Fruit fly (Drosophila melanogaster) whole organism, embryonic: ENCODE measurements around the gene aln.

Experiments used
- Ada2b ChIP-seq: fragments of 200-800 bp; sonication (Bioruptor generic); IDR thresholded peaks from 2 replicates; pipeline ENCODE4 v1.3.6; 2022; ENCODE audit warnings: missing biosample characterization, missing genetic modification characterization
- Blimp-1 ChIP-seq: fragments of 200-800 bp; sonication (Bioruptor generic); optimal IDR thresholded peaks from 3 replicates; lab custom pipeline; 2018; ENCODE audit warnings: missing biosample characterization, missing genetic modification characterization, mild to moderate bottlenecking, moderate library complexity, missing genetic modification reagents
- CG11247 ChIP-seq: fragments of 200-800 bp; sonication (Bioruptor generic); IDR thresholded peaks from 2 replicates; pipeline ENCODE4 v1.3.6; 2022; ENCODE audit warnings: missing biosample characterization, missing genetic modification characterization
- CG15269 ChIP-seq: fragments of 200-800 bp; sonication (Bioruptor generic); optimal IDR thresholded peaks from 2 replicates; lab custom pipeline; 2018; ENCODE audit warnings: missing biosample characterization, mild to moderate bottlenecking, missing genetic modification characterization, moderate library complexity
- CG1529 ChIP-seq: fragments of 200-800 bp; sonication (Bioruptor generic); optimal IDR thresholded peaks from 3 replicates; lab custom pipeline; 2018; ENCODE audit warnings: missing biosample characterization, missing genetic modification characterization
- CG15601 ChIP-seq: fragments of 200-800 bp; sonication (Bioruptor generic); optimal IDR thresholded peaks from 3 replicates; lab custom pipeline; 2019; ENCODE audit warnings: missing biosample characterization, mild to moderate bottlenecking, missing genetic modification characterization, moderate library complexity
- CG16813 ChIP-seq: fragments of 200-800 bp; sonication (Bioruptor generic); IDR thresholded peaks from 3 replicates; pipeline ENCODE4 v1.3.6; 2022; ENCODE audit warnings: missing biosample characterization, missing genetic modification characterization; ENCODE audit not compliant: partially characterized antibody
- CG17802 ChIP-seq: fragments of 200-800 bp; sonication (Bioruptor generic); optimal IDR thresholded peaks from 2 replicates; lab custom pipeline; 2018; ENCODE audit warnings: missing biosample characterization, mild to moderate bottlenecking, missing genetic modification characterization, moderate library complexity
- CG18262 ChIP-seq: fragments of 200-800 bp; optimal IDR thresholded peaks from 3 replicates; lab custom pipeline; 2019; ENCODE audit warnings: missing biosample characterization, mild to moderate bottlenecking, missing genetic modification characterization, moderate library complexity
- CG18476 ChIP-seq: fragments of 200-800 bp; sonication (Bioruptor generic); optimal IDR thresholded peaks from 2 replicates; lab custom pipeline; 2016; ENCODE audit warnings: missing biosample characterization, mild to moderate bottlenecking, missing genetic modification characterization
- CG18599 ChIP-seq: fragments of 200-800 bp; sonication (Bioruptor generic); optimal IDR thresholded peaks from 3 replicates; lab custom pipeline; 2017; ENCODE audit warnings: missing biosample characterization, missing genetic modification characterization, mild to moderate bottlenecking, moderate library complexity, missing genetic modification reagents
- CG31365 ChIP-seq: fragments of 200-800 bp; sonication (Bioruptor generic); optimal IDR thresholded peaks from 2 replicates; lab custom pipeline; 2018; ENCODE audit warnings: missing biosample characterization, mild to moderate bottlenecking, missing genetic modification characterization
- CG3281 ChIP-seq: fragments of 200-800 bp; sonication (Bioruptor generic); optimal IDR thresholded peaks from 3 replicates; lab custom pipeline; 2017; ENCODE audit warnings: missing biosample characterization, mild to moderate bottlenecking, missing genetic modification characterization
- CG33213 ChIP-seq: fragments of 200-800 bp; sonication (Bioruptor generic); optimal IDR thresholded peaks from 3 replicates; lab custom pipeline; 2016; ENCODE audit warnings: missing biosample characterization, missing genetic modification characterization
- CG3847 ChIP-seq: fragments of 200-800 bp; sonication (Bioruptor generic); IDR thresholded peaks from 2 replicates; pipeline ENCODE4 v1.3.6; 2022; ENCODE audit warnings: missing biosample characterization, missing genetic modification characterization
- CG4424 ChIP-seq: fragments of 200-800 bp; sonication (Bioruptor generic); optimal IDR thresholded peaks from 3 replicates; lab custom pipeline; 2016; ENCODE audit warnings: missing biosample characterization, missing genetic modification characterization
- CG4854 ChIP-seq: fragments of 200-800 bp; sonication (Bioruptor generic); optimal IDR thresholded peaks from 2 replicates; lab custom pipeline; 2016; ENCODE audit warnings: missing biosample characterization, missing genetic modification characterization, inconsistent platforms
- CG6654 ChIP-seq: fragments of 200-800 bp; sonication (Bioruptor generic); optimal IDR thresholded peaks from 2 replicates; lab custom pipeline; 2017; ENCODE audit warnings: missing biosample characterization, mild to moderate bottlenecking, missing genetic modification characterization
- CG7357 ChIP-seq: fragments of 200-800 bp; sonication (Bioruptor generic); IDR thresholded peaks from 3 replicates; pipeline ENCODE4 v1.3.6; 2022; ENCODE audit warnings: missing biosample characterization, missing genetic modification characterization
- CG9437 ChIP-seq: fragments of 200-800 bp; sonication (Bioruptor generic); optimal IDR thresholded peaks from 2 replicates; lab custom pipeline; 2018; ENCODE audit warnings: missing biosample characterization, mild to moderate bottlenecking, missing genetic modification characterization
- CG9876 ChIP-seq: fragments of 200-800 bp; sonication (Bioruptor generic); optimal IDR thresholded peaks from 2 replicates; lab custom pipeline; 2016; ENCODE audit warnings: missing biosample characterization, missing genetic modification characterization
- CTCF ChIP-seq: fragments of 200-800 bp; sonication (Bioruptor generic); optimal IDR thresholded peaks from 2 replicates; lab custom pipeline; 2017; ENCODE audit warnings: missing biosample characterization, mild to moderate bottlenecking, missing genetic modification characterization, moderate library complexity
- Dll ChIP-seq: fragments of 200-800 bp; sonication (Bioruptor generic); IDR thresholded peaks from 4 replicates; pipeline ENCODE4 v1.3.6; 2022; ENCODE audit warnings: missing biosample characterization, missing genetic modification characterization; ENCODE audit not compliant: partially characterized antibody
- Gsc ChIP-seq: fragments of 200-800 bp; sonication (Bioruptor generic); IDR thresholded peaks from 2 replicates; pipeline ENCODE4 v1.3.6; 2022; ENCODE audit warnings: missing biosample characterization, missing genetic modification characterization
- HHEX ChIP-seq: fragments of 200-800 bp; sonication (Bioruptor generic); optimal IDR thresholded peaks from 3 replicates; lab custom pipeline; 2017; ENCODE audit warnings: missing biosample characterization, mild to moderate bottlenecking, missing genetic modification characterization, missing genetic modification reagents
- Hey ChIP-seq: fragments of 200-800 bp; sonication (Bioruptor generic); optimal IDR thresholded peaks from 3 replicates; lab custom pipeline; 2018; ENCODE audit warnings: missing biosample characterization, mild to moderate bottlenecking, missing genetic modification characterization
- Hmx ChIP-seq: fragments of 200-800 bp; sonication (Bioruptor generic); optimal IDR thresholded peaks from 2 replicates; lab custom pipeline; 2016; ENCODE audit warnings: missing biosample characterization, missing genetic modification characterization
- Lhr ChIP-seq: fragments of 200-800 bp; sonication (Bioruptor generic); optimal IDR thresholded peaks from 3 replicates; lab custom pipeline; 2017; ENCODE audit warnings: mild to moderate bottlenecking, missing biosample characterization, missing genetic modification reagents, missing genetic modification characterization
- MBD-R2 ChIP-seq: fragments of 200-800 bp; sonication (Bioruptor generic); IDR thresholded peaks from 2 replicates; pipeline ENCODE4 v1.3.6; 2022; ENCODE audit warnings: missing biosample characterization, missing genetic modification characterization
- MESR4 ChIP-seq: fragments of 200-800 bp; sonication (Bioruptor generic); optimal IDR thresholded peaks from 2 replicates; lab custom pipeline; 2018; ENCODE audit warnings: missing biosample characterization, mild to moderate bottlenecking, missing genetic modification characterization, moderate library complexity
- Max ChIP-seq: fragments of 200-800 bp; sonication (Bioruptor generic); optimal IDR thresholded peaks from 2 replicates; lab custom pipeline; 2016; ENCODE audit warnings: missing biosample characterization, mild to moderate bottlenecking, missing genetic modification characterization
- NfI ChIP-seq: fragments of 200-800 bp; sonication (Bioruptor generic); optimal IDR thresholded peaks from 3 replicates; lab custom pipeline; 2018; ENCODE audit warnings: missing biosample characterization, mild to moderate bottlenecking, missing genetic modification characterization, moderate library complexity
- Side ChIP-seq: fragments of 200-800 bp; sonication (Bioruptor generic); optimal IDR thresholded peaks from 2 replicates; lab custom pipeline; 2016; ENCODE audit warnings: missing biosample characterization, missing genetic modification characterization
- Sox102F ChIP-seq: fragments of 200-800 bp; sonication (Bioruptor generic); optimal IDR thresholded peaks from 2 replicates; lab custom pipeline; 2018; ENCODE audit warnings: missing biosample characterization, mild to moderate bottlenecking, missing genetic modification characterization, moderate library complexity
- Vsx1 ChIP-seq: fragments of 200-800 bp; sonication (Bioruptor generic); optimal IDR thresholded peaks from 2 replicates; lab custom pipeline; 2017; ENCODE audit warnings: missing biosample characterization, mild to moderate bottlenecking, missing genetic modification characterization, missing genetic modification reagents
- ara ChIP-seq: fragments of 200-800 bp; sonication (Bioruptor generic); IDR thresholded peaks from 2 replicates; pipeline ENCODE4 v1.3.6; 2022; ENCODE audit warnings: missing biosample characterization, missing genetic modification characterization
- ase ChIP-seq: fragments of 200-800 bp; sonication (Bioruptor generic); IDR thresholded peaks from 3 replicates; pipeline ENCODE4 v1.3.6; 2022; ENCODE audit warnings: missing biosample characterization, missing genetic modification characterization
- bbx ChIP-seq: fragments of 200-800 bp; sonication (Bioruptor generic); IDR thresholded peaks from 2 replicates; pipeline ENCODE4 v1.3.6; 2022; ENCODE audit warnings: missing biosample characterization, missing genetic modification characterization; ENCODE audit not compliant: partially characterized antibody
- bcd ChIP-seq: fragments of 200-800 bp; sonication (Bioruptor generic); optimal IDR thresholded peaks from 2 replicates; lab custom pipeline; 2017; ENCODE audit warnings: missing biosample characterization, mild to moderate bottlenecking, missing genetic modification characterization
- dimm ChIP-seq: fragments of 200-800 bp; sonication (Bioruptor generic); IDR thresholded peaks from 2 replicates; pipeline ENCODE4 v1.3.6; 2022; ENCODE audit warnings: missing biosample characterization, missing genetic modification characterization
- esg ChIP-seq: fragments of 200-800 bp; sonication (Bioruptor generic); conservative IDR thresholded peaks from 2 replicates; pipeline ENCODE4 v1.3.6; 2022; ENCODE audit warnings: missing biosample characterization, missing genetic modification characterization
- h ChIP-seq: fragments of >200 bp; optimal IDR thresholded peaks from 2 replicates; lab custom pipeline; 2017
- hth ChIP-seq: fragments of >200 bp; optimal IDR thresholded peaks from 2 replicates; lab custom pipeline; 2017; ENCODE audit warnings: inconsistent platforms
- kay ChIP-seq: fragments of 200-800 bp; sonication (Bioruptor generic); optimal IDR thresholded peaks from 2 replicates; lab custom pipeline; 2016; ENCODE audit warnings: missing biosample characterization, missing genetic modification characterization
- klu ChIP-seq: fragments of 200-800 bp; sonication (Bioruptor generic); IDR thresholded peaks from 2 replicates; pipeline ENCODE4 v1.3.6; 2022; ENCODE audit warnings: missing biosample characterization, missing genetic modification characterization
- mld ChIP-seq: fragments of 200-800 bp; sonication (Bioruptor generic); IDR thresholded peaks from 3 replicates; pipeline ENCODE4 v1.3.6; 2022; ENCODE audit warnings: missing biosample characterization, missing genetic modification characterization; ENCODE audit not compliant: partially characterized antibody
- nerfin-2 ChIP-seq: fragments of 200-800 bp; sonication (Bioruptor generic); IDR thresholded peaks from 2 replicates; pipeline ENCODE4 v1.3.6; 2022; ENCODE audit warnings: missing biosample characterization, missing genetic modification characterization; ENCODE audit not compliant: partially characterized antibody
- schlank ChIP-seq: fragments of 200-800 bp; sonication (Bioruptor generic); optimal IDR thresholded peaks from 2 replicates; lab custom pipeline; 2018; ENCODE audit warnings: missing biosample characterization, mild to moderate bottlenecking, missing genetic modification characterization
- sens ChIP-seq: fragments of 200-800 bp; sonication (Bioruptor generic); peaks from one replicate; lab custom pipeline; 2016; ENCODE audit warnings: missing biosample characterization, missing genetic modification characterization
- sr ChIP-seq: fragments of 200-800 bp; sonication (Bioruptor generic); IDR thresholded peaks from 3 replicates; pipeline ENCODE4 v1.3.6; 2022; ENCODE audit warnings: missing biosample characterization, missing genetic modification characterization
- tap ChIP-seq: fragments of 200-800 bp; optimal IDR thresholded peaks from 3 replicates; lab custom pipeline; 2019; ENCODE audit warnings: missing biosample characterization, mild to moderate bottlenecking, missing genetic modification characterization, moderate library complexity
- wek ChIP-seq: fragments of 200-800 bp; sonication (Bioruptor generic); optimal IDR thresholded peaks from 3 replicates; lab custom pipeline; 2018; ENCODE audit warnings: missing biosample characterization, mild to moderate bottlenecking, missing genetic modification characterization, moderate library complexity

aln gene

dm6 chr3L:1034887-1035260 is 41.1 kb downstream of the aln start (continued):
- TF ChIP-seq Ada2b (GFP tag; lab: Robert Waterston, UW) = no peak
- TF ChIP-seq Max (GFP tag; lab: Kevin White, UChicago) = no peak
- no peak for TF ChIP-seq kay
- TF ChIP-seq dimm (GFP tag; lab: Robert Waterston, UW) = no peak
- peak; percentile 26 for TF ChIP-seq CG33213 (GFP tag; lab: Kevin White, UChicago)
- TF ChIP-seq bcd = peak; percentile 64
- peak; percentile 26 for TF ChIP-seq CG15601 (tag; lab: Kevin White, UChicago)
- TF ChIP-seq nerfin-2 = peak; percentile 82
- no peak for TF ChIP-seq ara (GFP tag; lab: Robert Waterston, UW)
- TF ChIP-seq Sox102F (GFP tag; lab: Kevin White, UChicago) = no peak
- TF ChIP-seq esg = no peak
- peak; percentile 85 for TF ChIP-seq Vsx1 (GFP tag; lab: Kevin White, UChicago)
- TF ChIP-seq Side (GFP tag; lab: Kevin White, UChicago) = no peak
- TF ChIP-seq hth (lab: Kevin White, UChicago) = no peak
- TF ChIP-seq CG1529 (GFP tag; lab: Kevin White, UChicago) = no peak
- peak; percentile 76 for TF ChIP-seq NfI (GFP tag; lab: Kevin White, UChicago)
- TF ChIP-seq HHEX (GFP tag; lab: Kevin White, UChicago) = peak; percentile 32
- peak; percentile 72 for TF ChIP-seq mld (GFP tag; lab: Robert Waterston, UW)
- TF ChIP-seq sens (GFP tag; lab: Kevin White, UChicago) = peak; percentile 65
- no peak for TF ChIP-seq CG4854 (GFP tag; lab: Kevin White, UChicago)
- no peak for TF ChIP-seq sr
- TF ChIP-seq CG15269 (tag; lab: Kevin White, UChicago) = peak; percentile 45
- peak; percentile 53; the same call in 1 of the 2 replicates for TF ChIP-seq CG11247
- peak; percentile 63 for TF ChIP-seq CG3847
- TF ChIP-seq CG31365 = peak; percentile 26
- peak; percentile 22 for TF ChIP-seq CG17802
- TF ChIP-seq CTCF (GFP tag; lab: Kevin White, UChicago) = no peak
- no peak for TF ChIP-seq Hmx
- no peak for TF ChIP-seq Hey
- peak; percentile 84 for TF ChIP-seq CG16813
- TF ChIP-seq MESR4 = no peak
- no peak for TF ChIP-seq CG7357
- peak; percentile 44 for TF ChIP-seq CG4424
- peak; percentile 11 for TF ChIP-seq CG9437 (GFP tag; lab: Kevin White, UChicago)
- no peak for TF ChIP-seq Gsc (GFP tag; lab: Robert Waterston, UW)
- TF ChIP-seq ase (GFP tag; lab: Robert Waterston, UW) = no peak
- TF ChIP-seq CG18262 (tag; lab: Kevin White, UChicago) = peak; percentile 21
- TF ChIP-seq h = no peak
- TF ChIP-seq tap (tag; lab: Kevin White, UChicago) = peak; percentile 27
- TF ChIP-seq Dll = peak; percentile 96
- TF ChIP-seq klu (GFP tag; lab: Robert Waterston, UW) = 0 out of 2 replicates have a peak, but pooled peaks have one; percentile 36
- peak; percentile 46 for TF ChIP-seq Lhr (GFP tag; lab: Kevin White, UChicago)
- TF ChIP-seq CG18476 (GFP tag; lab: Kevin White, UChicago) = no peak
- peak; percentile 69 for TF ChIP-seq bbx (GFP tag; lab: Robert Waterston, UW)
- TF ChIP-seq wek = no peak
- peak; percentile 18 for TF ChIP-seq Blimp-1 (GFP tag; lab: Kevin White, UChicago)
- peak; percentile 19 for TF ChIP-seq schlank (tag; lab: Kevin White, UChicago)
- TF ChIP-seq CG18599 (GFP tag; lab: Kevin White, UChicago) = no peak
- peak; percentile 91 for TF ChIP-seq MBD-R2 (GFP tag; lab: Robert Waterston, UW)
- no peak for TF ChIP-seq CG9876 (GFP tag; lab: Kevin White, UChicago)
- TF ChIP-seq CG6654 (GFP tag; lab: Kevin White, UChicago) = no peak
- TF ChIP-seq CG3281 (GFP tag; lab: Kevin White, UChicago) = peak; percentile 51
